Fruit fly (Drosophila melanogaster) whole organism, prepupa: ENCODE measurements around the gene CG11790.

Experiments used
- Blimp-1 ChIP-seq: fragments of 200-800 bp; sonication (Bioruptor generic); optimal IDR thresholded peaks from 3 replicates; lab custom pipeline; 2017; ENCODE audit warnings: missing biosample characterization, missing genetic modification characterization, mild to moderate bottlenecking, moderate library complexity, missing genetic modification reagents
- CG10631 ChIP-seq: fragments of 200-800 bp; sonication (Bioruptor generic); optimal IDR thresholded peaks from 2 replicates; lab custom pipeline; 2016; ENCODE audit warnings: missing biosample characterization, missing genetic modification characterization
- CG34406 ChIP-seq: fragments of 200-800 bp; sonication (Bioruptor generic); optimal IDR thresholded peaks from 3 replicates; lab custom pipeline; 2016; ENCODE audit warnings: missing biosample characterization, missing genetic modification characterization
- CG8119 ChIP-seq: fragments of 200-800 bp; sonication (Bioruptor generic); IDR thresholded peaks from 3 replicates; pipeline ENCODE4 v1.3.6; 2022; ENCODE audit warnings: missing biosample characterization, missing genetic modification characterization
- Hr39 ChIP-seq: fragments of 200-800 bp; sonication (Bioruptor generic); optimal IDR thresholded peaks from 2 replicates; lab custom pipeline; 2016; ENCODE audit warnings: missing biosample characterization, missing genetic modification characterization
- Met ChIP-seq: fragments of 200-800 bp; sonication (Bioruptor generic); optimal IDR thresholded peaks from 3 replicates; lab custom pipeline; 2016; ENCODE audit warnings: missing biosample characterization, missing genetic modification characterization
- Sox102F ChIP-seq: fragments of 200-800 bp; sonication (Bioruptor generic); optimal IDR thresholded peaks from 2 replicates; lab custom pipeline; 2016; ENCODE audit warnings: missing biosample characterization, mild to moderate bottlenecking, missing genetic modification characterization
- acj6 ChIP-seq: fragments of 200-800 bp; sonication (Bioruptor generic); optimal IDR thresholded peaks from 3 replicates; lab custom pipeline; 2016; ENCODE audit warnings: missing biosample characterization, missing genetic modification characterization
- cyc ChIP-seq: fragments of 200-800 bp; sonication (Bioruptor generic); optimal IDR thresholded peaks from 3 replicates; lab custom pipeline; 2016; ENCODE audit warnings: missing biosample characterization, missing genetic modification characterization
- svp ChIP-seq: fragments of 200-800 bp; sonication (Bioruptor generic); peaks from one replicate; lab custom pipeline; 2016; ENCODE audit warnings: missing biosample characterization, missing genetic modification characterization

- no peak for TF ChIP-seq CG8119 (GFP tag; lab: Robert Waterston, UW)
- no peak for TF ChIP-seq svp (GFP tag; lab: Kevin White, UChicago)
- TF ChIP-seq Blimp-1 (GFP tag; lab: Kevin White, UChicago): no peak
- no peak for TF ChIP-seq CG34406 (GFP tag; lab: Kevin White, UChicago)
- TF ChIP-seq acj6: no peak
- TF ChIP-seq Sox102F (GFP tag; lab: Kevin White, UChicago): no peak
- no peak for TF ChIP-seq Met
- TF ChIP-seq Hr39: no peak
- no peak for TF ChIP-seq cyc (GFP tag; lab: Kevin White, UChicago)
- no peak for TF ChIP-seq CG10631 (GFP tag; lab: Kevin White, UChicago)
Observed at dm6 chr3R:25044816-25045551, 2.5 kb upstream of the CG11790 start, which contains the start of gene 5PtaseI.
